Fruit fly (Drosophila melanogaster) whole organism, embryonic: ENCODE results near the gene CstF64.

Experiments used
- CG10431 ChIP-seq: fragments of 200-800 bp; sonication (Bioruptor generic); optimal IDR thresholded peaks from 3 replicates; lab custom pipeline; 2018; ENCODE audit warnings: missing biosample characterization, mild to moderate bottlenecking, missing genetic modification characterization
- CG10959 ChIP-seq: fragments of 200-800 bp; sonication (Bioruptor generic); IDR thresholded peaks from 2 replicates; pipeline ENCODE4 v1.3.6; 2022; ENCODE audit warnings: missing biosample characterization, missing genetic modification characterization
- CG11247 ChIP-seq: fragments of 200-800 bp; sonication (Bioruptor generic); IDR thresholded peaks from 2 replicates; pipeline ENCODE4 v1.3.6; 2022; ENCODE audit warnings: missing biosample characterization, missing genetic modification characterization
- CG11504 ChIP-seq: fragments of 200-800 bp; sonication (Bioruptor generic); optimal IDR thresholded peaks from 3 replicates; lab custom pipeline; 2019; ENCODE audit warnings: missing biosample characterization, mild to moderate bottlenecking, missing genetic modification characterization, moderate library complexity
- CG12769 ChIP-seq: fragments of 200-800 bp; sonication (Bioruptor generic); optimal IDR thresholded peaks from 2 replicates; lab custom pipeline; 2019; ENCODE audit warnings: missing biosample characterization, mild to moderate bottlenecking, missing genetic modification characterization, moderate library complexity
- CG17385 ChIP-seq: fragments of 200-800 bp; sonication (Bioruptor generic); optimal IDR thresholded peaks from 3 replicates; lab custom pipeline; 2018; ENCODE audit warnings: missing biosample characterization, mild to moderate bottlenecking, missing genetic modification characterization
- CG1792 ChIP-seq: fragments of 200-800 bp; sonication (Bioruptor generic); optimal IDR thresholded peaks from 2 replicates; lab custom pipeline; 2016; ENCODE audit warnings: missing biosample characterization, missing genetic modification characterization
- CG18011 ChIP-seq: fragments of 200-800 bp; sonication (Bioruptor generic); optimal IDR thresholded peaks from 2 replicates; lab custom pipeline; 2017; ENCODE audit warnings: missing biosample characterization, missing genetic modification characterization, mild to moderate bottlenecking, moderate library complexity, missing genotype
- CG2116 ChIP-seq: fragments of 200-800 bp; sonication (Bioruptor generic); optimal IDR thresholded peaks from 3 replicates; lab custom pipeline; 2018; ENCODE audit warnings: missing biosample characterization, mild to moderate bottlenecking, missing genetic modification characterization
- CG2129 ChIP-seq: fragments of 200-800 bp; sonication (Bioruptor generic); IDR thresholded peaks from 2 replicates; pipeline ENCODE4 v1.3.6; 2022; ENCODE audit warnings: missing biosample characterization, missing genetic modification characterization; ENCODE audit not compliant: partially characterized antibody
- CG30403 ChIP-seq: fragments of 200-800 bp; sonication (Bioruptor generic); optimal IDR thresholded peaks from 3 replicates; lab custom pipeline; 2016; ENCODE audit warnings: missing biosample characterization, missing genetic modification characterization
- CG3281 ChIP-seq: fragments of 200-800 bp; sonication (Bioruptor generic); optimal IDR thresholded peaks from 3 replicates; lab custom pipeline; 2017; ENCODE audit warnings: missing biosample characterization, mild to moderate bottlenecking, missing genetic modification characterization
- CG4282 ChIP-seq: fragments of 200-800 bp; sonication (Bioruptor generic); optimal IDR thresholded peaks from 2 replicates; lab custom pipeline; 2016; ENCODE audit warnings: missing biosample characterization, missing genetic modification characterization
- CG9609 ChIP-seq: fragments of 200-800 bp; sonication (Bioruptor generic); optimal IDR thresholded peaks from 3 replicates; lab custom pipeline; 2016; ENCODE audit warnings: missing biosample characterization, missing genetic modification characterization
- CG9817 ChIP-seq: fragments of 200-800 bp; sonication (Bioruptor generic); optimal IDR thresholded peaks from 2 replicates; lab custom pipeline; 2018; ENCODE audit warnings: missing biosample characterization, mild to moderate bottlenecking, missing genetic modification characterization, moderate library complexity
- Dek ChIP-seq: fragments of 200-800 bp; sonication (Bioruptor generic); optimal IDR thresholded peaks from 3 replicates; lab custom pipeline; 2019; ENCODE audit warnings: missing biosample characterization, mild to moderate bottlenecking, missing genetic modification characterization, moderate library complexity
- Dll ChIP-seq: fragments of 200-800 bp; sonication (Bioruptor generic); IDR thresholded peaks from 4 replicates; pipeline ENCODE4 v1.3.6; 2022; ENCODE audit warnings: missing biosample characterization, missing genetic modification characterization; ENCODE audit not compliant: partially characterized antibody
- Ets97D ChIP-seq: fragments of 200-800 bp; sonication (Bioruptor generic); optimal IDR thresholded peaks from 3 replicates; lab custom pipeline; 2016; ENCODE audit warnings: missing biosample characterization, missing genetic modification characterization
- Fer1 ChIP-seq: fragments of 200-800 bp; sonication (Bioruptor generic); optimal IDR thresholded peaks from 2 replicates; lab custom pipeline; 2017; ENCODE audit warnings: missing biosample characterization, mild to moderate bottlenecking, missing genetic modification characterization
- MTF-1 ChIP-seq: fragments of 200-800 bp; sonication (Bioruptor generic); optimal IDR thresholded peaks from 2 replicates; lab custom pipeline; 2018; ENCODE audit warnings: missing biosample characterization, mild to moderate bottlenecking, missing genetic modification characterization, borderline replicate concordance
- Mad ChIP-seq: fragments of 200-800 bp; sonication (Bioruptor generic); optimal IDR thresholded peaks from 2 replicates; lab custom pipeline; 2016; ENCODE audit warnings: missing biosample characterization, missing genetic modification characterization
- Neu2 ChIP-seq: fragments of 200-800 bp; sonication (Bioruptor generic); optimal IDR thresholded peaks from 3 replicates; lab custom pipeline; 2016; ENCODE audit warnings: missing biosample characterization, missing genetic modification characterization, borderline replicate concordance
- Oli ChIP-seq: fragments of 200-800 bp; sonication (Bioruptor generic); optimal IDR thresholded peaks from 2 replicates; lab custom pipeline; 2018; ENCODE audit warnings: missing biosample characterization, mild to moderate bottlenecking, missing genetic modification characterization, moderate library complexity
- Sin3A ChIP-seq: fragments of >200 bp; optimal IDR thresholded peaks from 2 replicates; lab custom pipeline; 2018
- Sox102F ChIP-seq: fragments of 200-800 bp; sonication (Bioruptor generic); optimal IDR thresholded peaks from 2 replicates; lab custom pipeline; 2018; ENCODE audit warnings: missing biosample characterization, mild to moderate bottlenecking, missing genetic modification characterization, moderate library complexity
- Spps ChIP-seq: fragments of 200-800 bp; sonication (Bioruptor generic); optimal IDR thresholded peaks from 2 replicates; lab custom pipeline; 2018; ENCODE audit warnings: missing biosample characterization, mild to moderate bottlenecking, missing genetic modification characterization
- Stat92E ChIP-seq, 3 experiments: fragments of >200 bp in 2 of 3; fragments of 200-800 bp in 1 of 3; sonication (Bioruptor generic) in 1 of 3; optimal IDR thresholded peaks; 2 replicates each; lab custom pipeline; 2017 to 2019; ENCODE audit warnings: missing biosample characterization in 3 of 3, missing genetic modification characterization in 3 of 3, mild to moderate bottlenecking in 1 of 3, moderate library complexity in 1 of 3
- TFAM ChIP-seq: fragments of 200-800 bp; sonication (Bioruptor generic); optimal IDR thresholded peaks from 2 replicates; lab custom pipeline; 2017; ENCODE audit warnings: missing biosample characterization, missing genetic modification characterization, inconsistent platforms
- Tbp ChIP-seq: fragments of >200 bp; optimal IDR thresholded peaks from 2 replicates; lab custom pipeline; 2018; ENCODE audit warnings: missing biosample characterization, missing genetic modification characterization
- Trl ChIP-seq, 3 experiments: fragments of >200 bp in 2 of 3; fragments of 200-800 bp in 1 of 3; sonication (Bioruptor generic) in 1 of 3; optimal IDR thresholded peaks; 2 replicates in 1 of 3; 3 replicates in 2 of 3; lab custom pipeline; 2016 to 2017; ENCODE audit warnings: missing biosample characterization in 1 of 3, missing genetic modification characterization in 1 of 3
- Usf ChIP-seq: fragments of 200-800 bp; sonication (Bioruptor generic); optimal IDR thresholded peaks from 2 replicates; lab custom pipeline; 2017; ENCODE audit warnings: missing genotype, missing biosample characterization, missing genetic modification characterization
- ac ChIP-seq: fragments of 200-800 bp; sonication (Bioruptor generic); optimal IDR thresholded peaks from 3 replicates; lab custom pipeline; 2017; ENCODE audit warnings: missing biosample characterization, mild to moderate bottlenecking, missing genetic modification characterization
- az2 ChIP-seq: fragments of 200-800 bp; sonication (Bioruptor generic); optimal IDR thresholded peaks from 3 replicates; lab custom pipeline; 2016; ENCODE audit warnings: missing biosample characterization, missing genetic modification characterization
- bab2 ChIP-seq: fragments of 200-800 bp; sonication (Bioruptor generic); optimal IDR thresholded peaks from 2 replicates; lab custom pipeline; 2016; ENCODE audit warnings: missing biosample characterization, missing genetic modification characterization
- br ChIP-seq: fragments of >200 bp; optimal IDR thresholded peaks from 2 replicates; lab custom pipeline; 2017
- cas ChIP-seq: fragments of 200-800 bp; sonication (Bioruptor generic); IDR thresholded peaks from 2 replicates; pipeline ENCODE4 v1.3.6; 2022; ENCODE audit warnings: missing biosample characterization, missing genetic modification characterization
- cwo ChIP-seq: fragments of 200-800 bp; sonication (Bioruptor generic); optimal IDR thresholded peaks from 3 replicates; lab custom pipeline; 2017; ENCODE audit warnings: missing biosample characterization, missing genetic modification characterization, mild to moderate bottlenecking, moderate library complexity, missing genetic modification reagents
- exex ChIP-seq: fragments of 200-800 bp; sonication (Bioruptor generic); optimal IDR thresholded peaks from 4 replicates; lab custom pipeline; 2018; ENCODE audit warnings: missing biosample characterization, mild to moderate bottlenecking, missing genetic modification characterization, moderate library complexity
- gem ChIP-seq: fragments of 200-800 bp; sonication (Bioruptor generic); optimal IDR thresholded peaks from 2 replicates; lab custom pipeline; 2019; ENCODE audit warnings: missing biosample characterization, mild to moderate bottlenecking, missing genetic modification characterization, moderate library complexity
- jumu ChIP-seq: fragments of 200-800 bp; sonication (Bioruptor generic); optimal IDR thresholded peaks from 3 replicates; lab custom pipeline; 2016; ENCODE audit warnings: missing biosample characterization, missing genetic modification characterization
- kay ChIP-seq: fragments of 200-800 bp; sonication (Bioruptor generic); optimal IDR thresholded peaks from 2 replicates; lab custom pipeline; 2016; ENCODE audit warnings: missing biosample characterization, missing genetic modification characterization
- mirr ChIP-seq: fragments of 200-800 bp; sonication (Bioruptor generic); optimal IDR thresholded peaks from 3 replicates; lab custom pipeline; 2018; ENCODE audit warnings: missing biosample characterization, mild to moderate bottlenecking, missing genetic modification characterization
- nerfin-1 ChIP-seq: fragments of 200-800 bp; sonication (Bioruptor generic); optimal IDR thresholded peaks from 3 replicates; lab custom pipeline; 2019; ENCODE audit warnings: missing biosample characterization, mild to moderate bottlenecking, missing genetic modification characterization, moderate library complexity
- pan ChIP-seq, 4 experiments: fragments of >200 bp in 3 of 4; fragments of 200-800 bp in 1 of 4; sonication (Bioruptor generic) in 1 of 4; optimal IDR thresholded peaks in 3 of 4; IDR thresholded peaks in 1 of 4; 2 replicates each; pipeline versions ENCODE4 v1.3.6 to Lab custom; 2017 to 2022; ENCODE audit warnings: missing biosample characterization in 2 of 4, missing genetic modification characterization in 2 of 4, mixed read lengths in 1 of 4
- pb ChIP-seq: fragments of 200-800 bp; sonication (Bioruptor generic); optimal IDR thresholded peaks from 3 replicates; lab custom pipeline; 2016; ENCODE audit warnings: missing biosample characterization, missing genetic modification characterization
- phol ChIP-seq: fragments of 200-800 bp; sonication (Bioruptor generic); optimal IDR thresholded peaks from 3 replicates; lab custom pipeline; 2018; ENCODE audit warnings: missing biosample characterization, mild to moderate bottlenecking, missing genetic modification characterization, moderate library complexity
- schlank ChIP-seq: fragments of 200-800 bp; sonication (Bioruptor generic); optimal IDR thresholded peaks from 2 replicates; lab custom pipeline; 2018; ENCODE audit warnings: missing biosample characterization, mild to moderate bottlenecking, missing genetic modification characterization
- stc ChIP-seq: fragments of 200-800 bp; sonication (Bioruptor generic); IDR thresholded peaks from 2 replicates; pipeline ENCODE4 v1.3.6; 2022; ENCODE audit warnings: missing biosample characterization, missing genetic modification characterization

The CstF64 gene

dm6 chr3R:18658945-18659642 is at the start of gene CstF64, which contains the start of gene CG31224 (continued):
- TF ChIP-seq CG2116 (GFP tag; lab: Kevin White, UChicago): peak; percentile 75
- TF ChIP-seq phol (tag; lab: Kevin White, UChicago): peak; percentile 85
- peak; percentile 84 for TF ChIP-seq Fer1 (GFP tag; lab: Kevin White, UChicago)
- 0 out of 4 replicates have a peak, but pooled peaks have one; percentile 28 for TF ChIP-seq Dll (GFP tag; lab: Robert Waterston, UW)
- TF ChIP-seq br: no peak
- no peak for TF ChIP-seq Dek (tag; lab: Kevin White, UChicago)
- TF ChIP-seq CG10959: no peak
- TF ChIP-seq Spps: peak; percentile 73
- no peak for TF ChIP-seq CG18011 (GFP tag; lab: Kevin White, UChicago)
- TF ChIP-seq TFAM (GFP tag; lab: Kevin White, UChicago): peak; percentile 24
- TF ChIP-seq CG17385 (GFP tag; lab: Kevin White, UChicago): peak; percentile 98
- peak; percentile 80 for TF ChIP-seq CG11247
- TF ChIP-seq Sin3A (lab: Kevin White, UChicago): peak; percentile 76
- peak; percentile 82 for TF ChIP-seq pb (GFP tag; lab: Kevin White, UChicago)
- TF ChIP-seq schlank (tag; lab: Kevin White, UChicago): no peak
- TF ChIP-seq pan (optimal IDR thresholded peaks at IDR 0.05; lab: Kevin White, UChicago): no peak
- peak in 1 of 2 experiments; percentile 90 for TF ChIP-seq pan (GFP tag; optimal IDR thresholded peaks at IDR 0.05 in 1 of 2, IDR thresholded peaks at IDR 0.05 in 1 of 2)
- TF ChIP-seq CG1792: peak; percentile 83
- peak; percentile 94 for TF ChIP-seq Ets97D (GFP tag; lab: Kevin White, UChicago)
- peak; percentile 83 for TF ChIP-seq CG9609
- no peak for TF ChIP-seq CG2129
- TF ChIP-seq jumu: peak; percentile 89
- no peak for TF ChIP-seq CG12769
- peak; percentile 85 for TF ChIP-seq CG9817 (tag; lab: Kevin White, UChicago)
- peak; percentile 64 for TF ChIP-seq Oli
- peak; percentile 86 for TF ChIP-seq nerfin-1 (tag; lab: Kevin White, UChicago)
- TF ChIP-seq Usf (GFP tag; lab: Kevin White, UChicago): peak; percentile 59
- peak; percentile 85 for TF ChIP-seq CG3281 (GFP tag; lab: Kevin White, UChicago)
- peak; percentile 32 for TF ChIP-seq MTF-1 (GFP tag; lab: Kevin White, UChicago)
- no peak for TF ChIP-seq CG11504 (tag; lab: Kevin White, UChicago)
- peak; percentile 84 for TF ChIP-seq Sox102F (GFP tag; lab: Kevin White, UChicago)
- no peak for TF ChIP-seq Neu2
- TF ChIP-seq CG10431 (GFP tag; lab: Kevin White, UChicago): peak; percentile 46
- TF ChIP-seq Mad: peak; percentile 93
- no peak for TF ChIP-seq ac (GFP tag; lab: Kevin White, UChicago)
- TF ChIP-seq Tbp (GFP tag; lab: Kevin White, UChicago): no peak
- peak; percentile 83 for TF ChIP-seq az2
- TF ChIP-seq bab2 (GFP tag; lab: Kevin White, UChicago): peak; percentile 87
- TF ChIP-seq Trl (optimal IDR thresholded peaks at IDR 0.05; lab: Kevin White, UChicago): peak in 1 of 2 experiments; percentile 55
- peak; percentile 88 for TF ChIP-seq Trl (GFP tag; optimal IDR thresholded peaks at IDR 0.05; lab: Kevin White, UChicago)
- no peak for TF ChIP-seq mirr (GFP tag; lab: Kevin White, UChicago)
- peak; percentile 55 for TF ChIP-seq cwo (GFP tag; lab: Kevin White, UChicago)
- TF ChIP-seq cas (GFP tag; lab: Robert Waterston, UW): peak; percentile 51; the same call in 1 of the 2 replicates
- TF ChIP-seq kay (GFP tag; lab: Kevin White, UChicago): peak; percentile 71
- TF ChIP-seq exex: peak; percentile 50
- peak; percentile 94 for TF ChIP-seq CG30403 (GFP tag; lab: Kevin White, UChicago)
- TF ChIP-seq gem (tag; lab: Kevin White, UChicago): peak; percentile 88
- TF ChIP-seq Stat92E (GFP tag; optimal IDR thresholded peaks at IDR 0.05; lab: Kevin White, UChicago): peak in 1 of 3 experiments; percentile 73
- peak; percentile 80 for TF ChIP-seq stc (GFP tag; lab: Robert Waterston, UW)
- TF ChIP-seq CG4282 (GFP tag; lab: Kevin White, UChicago): peak; percentile 84
